Fruit fly (Drosophila melanogaster) whole organism, embryonic: ENCODE results near the gene Hsp110.
A peak's percentile ranks its signal among the peaks of the same experiment; 100 is the strongest.

Experiments used
- Abd-B ChIP-seq: fragments of 200-800 bp; sonication (Bioruptor generic); optimal IDR thresholded peaks from 2 replicates; lab custom pipeline; 2018; ENCODE audit warnings: missing biosample characterization, mild to moderate bottlenecking, missing genetic modification characterization, moderate library complexity
- Ada2b ChIP-seq: fragments of 200-800 bp; sonication (Bioruptor generic); IDR thresholded peaks from 2 replicates; pipeline ENCODE4 v1.3.6; 2022; ENCODE audit warnings: missing biosample characterization, missing genetic modification characterization
- BtbVII ChIP-seq: fragments of 200-800 bp; sonication (Bioruptor generic); optimal IDR thresholded peaks from 3 replicates; lab custom pipeline; 2017; ENCODE audit warnings: missing biosample characterization, mild to moderate bottlenecking, missing genetic modification characterization
- CG10959 ChIP-seq: fragments of 200-800 bp; sonication (Bioruptor generic); IDR thresholded peaks from 2 replicates; pipeline ENCODE4 v1.3.6; 2022; ENCODE audit warnings: missing biosample characterization, missing genetic modification characterization
- CG11085 ChIP-seq: fragments of 200-800 bp; sonication (Bioruptor generic); IDR thresholded peaks from 2 replicates; pipeline ENCODE4 v1.3.6; 2022; ENCODE audit warnings: missing biosample characterization, missing genetic modification characterization
- CG11247 ChIP-seq: fragments of 200-800 bp; sonication (Bioruptor generic); IDR thresholded peaks from 2 replicates; pipeline ENCODE4 v1.3.6; 2022; ENCODE audit warnings: missing biosample characterization, missing genetic modification characterization
- CG12769 ChIP-seq: fragments of 200-800 bp; sonication (Bioruptor generic); optimal IDR thresholded peaks from 2 replicates; lab custom pipeline; 2019; ENCODE audit warnings: missing biosample characterization, mild to moderate bottlenecking, missing genetic modification characterization, moderate library complexity
- CG13775 ChIP-seq: fragments of 200-800 bp; sonication (Bioruptor generic); optimal IDR thresholded peaks from 3 replicates; lab custom pipeline; 2017; ENCODE audit warnings: missing biosample characterization, mild to moderate bottlenecking, missing genetic modification characterization
- CG13894 ChIP-seq: fragments of 200-800 bp; sonication (Bioruptor generic); optimal IDR thresholded peaks from 3 replicates; lab custom pipeline; 2018; ENCODE audit warnings: missing biosample characterization, mild to moderate bottlenecking, missing genetic modification characterization, moderate library complexity
- CG14050 ChIP-seq: fragments of 200-800 bp; sonication (Bioruptor generic); IDR thresholded peaks from 3 replicates; pipeline ENCODE4 v1.3.6; 2022; ENCODE audit warnings: missing biosample characterization, missing genetic modification characterization
- CG14667 ChIP-seq: fragments of 200-800 bp; sonication (Bioruptor generic); IDR thresholded peaks from 2 replicates; pipeline ENCODE4 v1.3.6; 2022; ENCODE audit warnings: missing biosample characterization, missing genetic modification characterization
- CG15269 ChIP-seq: fragments of 200-800 bp; sonication (Bioruptor generic); optimal IDR thresholded peaks from 2 replicates; lab custom pipeline; 2018; ENCODE audit warnings: missing biosample characterization, mild to moderate bottlenecking, missing genetic modification characterization, moderate library complexity
- CG15601 ChIP-seq: fragments of 200-800 bp; sonication (Bioruptor generic); optimal IDR thresholded peaks from 3 replicates; lab custom pipeline; 2019; ENCODE audit warnings: missing biosample characterization, mild to moderate bottlenecking, missing genetic modification characterization, moderate library complexity
- CG17385 ChIP-seq: fragments of 200-800 bp; sonication (Bioruptor generic); optimal IDR thresholded peaks from 3 replicates; lab custom pipeline; 2018; ENCODE audit warnings: missing biosample characterization, mild to moderate bottlenecking, missing genetic modification characterization
- CG17829 ChIP-seq: fragments of 200-800 bp; optimal IDR thresholded peaks from 2 replicates; lab custom pipeline; 2019; ENCODE audit warnings: missing biosample characterization, mild to moderate bottlenecking, missing genetic modification characterization, moderate library complexity
- CG18599 ChIP-seq: fragments of 200-800 bp; sonication (Bioruptor generic); optimal IDR thresholded peaks from 3 replicates; lab custom pipeline; 2017; ENCODE audit warnings: missing biosample characterization, missing genetic modification characterization, mild to moderate bottlenecking, moderate library complexity, missing genetic modification reagents
- CG2202 ChIP-seq: fragments of 200-800 bp; sonication (Bioruptor generic); optimal IDR thresholded peaks from 2 replicates; lab custom pipeline; 2018; ENCODE audit warnings: missing biosample characterization, mild to moderate bottlenecking, missing genetic modification characterization
- CG2889 ChIP-seq: fragments of 200-800 bp; sonication (Bioruptor generic); IDR thresholded peaks from 3 replicates; pipeline ENCODE4 v1.3.6; 2022; ENCODE audit warnings: missing biosample characterization, missing genetic modification characterization
- CG31365 ChIP-seq: fragments of 200-800 bp; sonication (Bioruptor generic); optimal IDR thresholded peaks from 2 replicates; lab custom pipeline; 2018; ENCODE audit warnings: missing biosample characterization, mild to moderate bottlenecking, missing genetic modification characterization
- CG32532 ChIP-seq: fragments of 200-800 bp; sonication (Bioruptor generic); IDR thresholded peaks from 2 replicates; pipeline ENCODE4 v1.3.6; 2022; ENCODE audit warnings: missing biosample characterization, missing genetic modification characterization
- CG33557 ChIP-seq: fragments of 200-800 bp; sonication (Bioruptor generic); optimal IDR thresholded peaks from 2 replicates; lab custom pipeline; 2019; ENCODE audit warnings: missing biosample characterization, mild to moderate bottlenecking, missing genetic modification characterization, moderate library complexity
- CG4404 ChIP-seq: fragments of 200-800 bp; sonication (Bioruptor generic); IDR thresholded peaks from 2 replicates; pipeline ENCODE4 v1.3.6; 2022; ENCODE audit warnings: missing biosample characterization, missing genetic modification characterization
- CG4854 ChIP-seq: fragments of 200-800 bp; sonication (Bioruptor generic); optimal IDR thresholded peaks from 2 replicates; lab custom pipeline; 2016; ENCODE audit warnings: missing biosample characterization, missing genetic modification characterization, inconsistent platforms
- CG7963 ChIP-seq: fragments of 200-800 bp; sonication (Bioruptor generic); IDR thresholded peaks from 3 replicates; pipeline ENCODE4 v1.3.6; 2022; ENCODE audit warnings: missing biosample characterization, missing genetic modification characterization; ENCODE audit not compliant: partially characterized antibody
- CG7987 ChIP-seq: fragments of 200-800 bp; sonication (Bioruptor generic); optimal IDR thresholded peaks from 2 replicates; lab custom pipeline; 2018; ENCODE audit warnings: missing biosample characterization, mild to moderate bottlenecking, missing genetic modification characterization, moderate library complexity
- CG9932 ChIP-seq: fragments of 200-800 bp; sonication (Bioruptor generic); IDR thresholded peaks from 2 replicates; pipeline ENCODE4 v1.3.6; 2022; ENCODE audit warnings: missing biosample characterization, missing genetic modification characterization
- Mad ChIP-seq: fragments of 200-800 bp; sonication (Bioruptor generic); optimal IDR thresholded peaks from 2 replicates; lab custom pipeline; 2016; ENCODE audit warnings: missing biosample characterization, missing genetic modification characterization
- Nf-YC ChIP-seq: fragments of 200-800 bp; optimal IDR thresholded peaks from 3 replicates; lab custom pipeline; 2019; ENCODE audit warnings: missing biosample characterization, mild to moderate bottlenecking, missing genetic modification characterization, moderate library complexity
- Sox100B ChIP-seq: fragments of 200-800 bp; sonication (Bioruptor generic); optimal IDR thresholded peaks from 3 replicates; lab custom pipeline; 2018; ENCODE audit warnings: missing biosample characterization, mild to moderate bottlenecking, missing genetic modification characterization
- Spps ChIP-seq: fragments of 200-800 bp; sonication (Bioruptor generic); optimal IDR thresholded peaks from 2 replicates; lab custom pipeline; 2018; ENCODE audit warnings: missing biosample characterization, mild to moderate bottlenecking, missing genetic modification characterization
- Sry-δ ChIP-seq: fragments of 200-800 bp; sonication (Bioruptor generic); optimal IDR thresholded peaks from 2 replicates; lab custom pipeline; 2016; ENCODE audit warnings: missing biosample characterization, missing genetic modification characterization
- cato ChIP-seq: fragments of 200-800 bp; sonication (Bioruptor generic); optimal IDR thresholded peaks from 2 replicates; lab custom pipeline; 2016; ENCODE audit warnings: missing biosample characterization, missing genetic modification characterization, borderline replicate concordance
- ci ChIP-seq: fragments of 200-800 bp; sonication (Bioruptor generic); IDR thresholded peaks from 3 replicates; pipeline ENCODE4 v1.3.6; 2022; ENCODE audit warnings: missing biosample characterization, missing genetic modification characterization
- cwo ChIP-seq: fragments of 200-800 bp; sonication (Bioruptor generic); optimal IDR thresholded peaks from 3 replicates; lab custom pipeline; 2017; ENCODE audit warnings: missing biosample characterization, missing genetic modification characterization, mild to moderate bottlenecking, moderate library complexity, missing genetic modification reagents
- da ChIP-seq: fragments of 200-800 bp; sonication (Bioruptor generic); optimal IDR thresholded peaks from 2 replicates; lab custom pipeline; 2016; ENCODE audit warnings: missing biosample characterization, missing genetic modification characterization
- danr ChIP-seq: fragments of 200-800 bp; sonication (Bioruptor generic); IDR thresholded peaks from 2 replicates; pipeline ENCODE4 v1.3.6; 2022; ENCODE audit warnings: missing biosample characterization, missing genetic modification characterization
- dm ChIP-seq: fragments of 200-800 bp; sonication (Bioruptor generic); optimal IDR thresholded peaks from 3 replicates; lab custom pipeline; 2016; ENCODE audit warnings: missing biosample characterization, missing genetic modification characterization
- dpn ChIP-seq, 2 experiments: fragments of 200-800 bp; sonication (Bioruptor generic); optimal IDR thresholded peaks; 3 replicates each; lab custom pipeline; 2016; ENCODE audit warnings: missing biosample characterization in 2 of 2, missing genetic modification characterization in 2 of 2
- fd102C ChIP-seq: fragments of 200-800 bp; sonication (Bioruptor generic); optimal IDR thresholded peaks from 2 replicates; lab custom pipeline; 2018; ENCODE audit warnings: missing biosample characterization, mild to moderate bottlenecking, missing genetic modification characterization, moderate library complexity
- grn ChIP-seq: fragments of 200-800 bp; sonication (Bioruptor generic); optimal IDR thresholded peaks from 3 replicates; lab custom pipeline; 2017; ENCODE audit warnings: missing biosample characterization, missing genetic modification characterization
- gt ChIP-seq: fragments of 200-800 bp; sonication (Bioruptor generic); IDR thresholded peaks from 2 replicates; pipeline ENCODE4 v1.3.6; 2022; ENCODE audit warnings: missing biosample characterization, missing genetic modification characterization
- hb ChIP-seq: fragments of 200-800 bp; sonication (Bioruptor generic); IDR thresholded peaks from 3 replicates; pipeline ENCODE4 v1.3.6; 2022; ENCODE audit warnings: missing biosample characterization, missing genetic modification characterization; ENCODE audit not compliant: partially characterized antibody
- jing ChIP-seq: fragments of 200-800 bp; sonication (Bioruptor generic); optimal IDR thresholded peaks from 2 replicates; lab custom pipeline; 2018; ENCODE audit warnings: missing biosample characterization, mild to moderate bottlenecking, missing genetic modification characterization
- onecut ChIP-seq: fragments of 200-800 bp; sonication (Bioruptor generic); IDR thresholded peaks from 2 replicates; pipeline ENCODE4 v1.3.6; 2022; ENCODE audit warnings: missing biosample characterization, missing genetic modification characterization
- pan ChIP-seq, 4 experiments: fragments of >200 bp in 3 of 4; fragments of 200-800 bp in 1 of 4; sonication (Bioruptor generic) in 1 of 4; optimal IDR thresholded peaks in 3 of 4; IDR thresholded peaks in 1 of 4; 2 replicates each; pipeline versions ENCODE4 v1.3.6 to Lab custom; 2017 to 2022; ENCODE audit warnings: missing biosample characterization in 2 of 4, missing genetic modification characterization in 2 of 4, mixed read lengths in 1 of 4
- pum ChIP-seq: fragments of 200-800 bp; sonication (Bioruptor generic); optimal IDR thresholded peaks from 2 replicates; lab custom pipeline; 2016; ENCODE audit warnings: missing biosample characterization, missing genetic modification characterization
- sisA ChIP-seq: fragments of 200-800 bp; sonication (Bioruptor generic); IDR thresholded peaks from 2 replicates; pipeline ENCODE4 v1.3.6; 2022; ENCODE audit warnings: missing biosample characterization, missing genetic modification characterization
- slp2 ChIP-seq: fragments of 200-800 bp; sonication (Bioruptor generic); optimal IDR thresholded peaks from 2 replicates; lab custom pipeline; 2016; ENCODE audit warnings: missing biosample characterization, missing genetic modification characterization
- tio ChIP-seq: fragments of 200-800 bp; sonication (Bioruptor generic); optimal IDR thresholded peaks from 2 replicates; lab custom pipeline; 2017; ENCODE audit warnings: missing biosample characterization, missing genetic modification characterization, inconsistent platforms

The Hsp110 gene

DNA sequence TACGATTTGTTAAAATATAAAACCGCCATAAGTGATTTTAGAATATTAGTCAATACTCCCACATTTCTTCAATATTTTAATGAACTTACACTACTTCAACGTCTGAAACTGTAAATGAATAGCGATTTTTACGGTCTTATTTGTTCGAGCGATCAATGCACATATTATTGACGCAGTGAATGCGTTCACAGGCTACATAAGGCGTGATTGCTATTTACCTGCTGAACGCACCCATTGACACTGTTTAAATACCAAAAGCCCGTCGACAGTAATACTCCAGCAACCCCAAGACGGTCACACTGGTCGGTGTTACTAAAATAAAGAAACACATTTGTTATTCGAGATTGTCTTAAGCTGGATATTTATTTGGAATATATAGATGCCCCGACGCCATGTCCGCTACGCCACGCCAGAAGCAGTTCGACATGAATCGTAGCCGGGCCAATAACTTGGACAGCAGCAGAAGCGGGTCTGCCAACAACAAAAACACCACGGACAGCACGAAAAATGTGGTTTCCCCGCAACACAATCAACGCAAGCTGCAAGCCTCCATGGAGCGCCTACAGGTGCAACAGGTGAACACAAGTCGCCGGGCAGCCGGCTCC is 14.2 kb downstream of the Hsp110 start, which contains the start of gene CG6833 (continued):
- TF ChIP-seq slp2 (GFP tag; lab: Kevin White, UChicago) (peak; percentile 54), jing (GFP tag; lab: Kevin White, UChicago) (no peak), CG33557 (no peak), CG14050 (GFP tag; lab: Robert Waterston, UW) (peak; percentile 52; the same call in 2 of the 3 replicates), Ada2b (peak; percentile 76), CG7987 (GFP tag; lab: Kevin White, UChicago) (peak; percentile 67), CG10959 (GFP tag; lab: Robert Waterston, UW) (peak; percentile 56), fd102C (GFP tag; lab: Kevin White, UChicago) (no peak), BtbVII (no peak), CG15601 (peak; percentile 24), ci (GFP tag; lab: Robert Waterston, UW) (peak; percentile 86), CG13775 (GFP tag; lab: Kevin White, UChicago) (peak; percentile 59), hb (GFP tag; lab: Robert Waterston, UW) (no peak), CG7963 (GFP tag; lab: Robert Waterston, UW) (no peak), CG17829 (tag; lab: Kevin White, UChicago) (peak; percentile 79), dpn (GFP tag; optimal IDR thresholded peaks at IDR 0.05; lab: Kevin White, UChicago) (peak; percentile 73), pan (optimal IDR thresholded peaks at IDR 0.05; lab: Kevin White, UChicago) (no peak), pan (GFP tag; optimal IDR thresholded peaks at IDR 0.05 in 1 of 2, IDR thresholded peaks at IDR 0.05 in 1 of 2) (peak in 1 of 2 experiments; percentile 84), CG9932 (GFP tag; lab: Robert Waterston, UW) (peak; percentile 93), CG14667 (peak; percentile 57), Nf-YC (tag; lab: Kevin White, UChicago) (peak; percentile 50), CG2889 (GFP tag; lab: Robert Waterston, UW) (peak; percentile 73; the same call in 2 of the 3 replicates), Spps (tag; lab: Kevin White, UChicago) (no peak), cwo (GFP tag; lab: Kevin White, UChicago) (peak; percentile 11), danr (peak; percentile 60), CG11247 (GFP tag; lab: Robert Waterston, UW) (peak; percentile 82), CG32532 (GFP tag; lab: Robert Waterston, UW) (peak; percentile 88), CG15269 (tag; lab: Kevin White, UChicago) (peak; percentile 48), CG13894 (no peak), Mad (GFP tag; lab: Kevin White, UChicago) (peak; percentile 60), CG4404 (GFP tag; lab: Robert Waterston, UW) (peak; percentile 65), CG17385 (GFP tag; lab: Kevin White, UChicago) (no peak), Sry-δ (GFP tag; lab: Kevin White, UChicago) (peak; percentile 53), gt (GFP tag; lab: Robert Waterston, UW) (peak; percentile 30; the same call in 1 of the 2 replicates), sisA (GFP tag; lab: Robert Waterston, UW) (peak; percentile 86), CG2202 (tag; lab: Kevin White, UChicago) (no peak), CG31365 (tag; lab: Kevin White, UChicago) (no peak), Abd-B (GFP tag; lab: Kevin White, UChicago) (peak; percentile 69), dm (GFP tag; lab: Kevin White, UChicago) (peak; percentile 64), pum (GFP tag; lab: Kevin White, UChicago) (peak; percentile 82), onecut (peak; percentile 69), da (GFP tag; lab: Kevin White, UChicago) (peak; percentile 6), CG18599 (peak; percentile 72), CG12769 (tag; lab: Kevin White, UChicago) (no peak), cato (GFP tag; lab: Kevin White, UChicago) (peak; percentile 8), tio (GFP tag; lab: Kevin White, UChicago) (no peak), CG11085 (GFP tag; lab: Robert Waterston, UW) (peak; percentile 74), CG4854 (GFP tag; lab: Kevin White, UChicago) (peak; percentile 60), grn (GFP tag; lab: Kevin White, UChicago) (no peak), Sox100B (no peak)
